Fruit fly (Drosophila melanogaster) whole organism: ENCODE results near the gene CG42613.

ENCODE experiments used
- CG8478 ChIP-seq: fragments of >200 bp; optimal IDR thresholded peaks from 2 replicates; lab custom pipeline; 2018; ENCODE audit warnings: inconsistent platforms
- Dll ChIP-seq: fragments of >200 bp; optimal IDR thresholded peaks from 2 replicates; lab custom pipeline; 2017
- EcR ChIP-seq, 2 experiments: fragments of >200 bp; optimal IDR thresholded peaks; 2 replicates each; lab custom pipeline; 2017; ENCODE audit warnings: missing biosample characterization in 2 of 2, missing genetic modification characterization in 2 of 2, missing genetic modification reagents in 2 of 2
- pan ChIP-seq: fragments of >200 bp; optimal IDR thresholded peaks from 2 replicates; lab custom pipeline; 2017
- psq ChIP-seq: fragments of >200 bp; optimal IDR thresholded peaks from 2 replicates; lab custom pipeline; 2017
- usp ChIP-seq: fragments of >200 bp; optimal IDR thresholded peaks from 2 replicates; lab custom pipeline; 2017; ENCODE audit warnings: missing biosample characterization, missing genetic modification characterization, mixed read lengths

Gene CG42613

dm6 chr3R:19001701-19002100 lies 72.7 kb downstream of the CG42613 start:
- TF ChIP-seq CG8478 (lab: Kevin White, UChicago) (no peak), EcR (GFP tag; optimal IDR thresholded peaks at IDR 0.05; lab: Kevin White, UChicago) (no peak), Dll (no peak), psq (no peak), pan (lab: Kevin White, UChicago) (no peak), usp (no peak)

dm6 chr3R:19010923-19011322 lies 81.9 kb downstream of the CG42613 start:
- no peak for TF ChIP-seq CG8478 (lab: Kevin White, UChicago)

- TF ChIP-seq CG8478 (lab: Kevin White, UChicago), result no peak
- no peak for TF ChIP-seq EcR (GFP tag; optimal IDR thresholded peaks at IDR 0.05; lab: Kevin White, UChicago)
- no peak for TF ChIP-seq Dll
- TF ChIP-seq usp, result no peak
- TF ChIP-seq psq, result no peak
- no peak for TF ChIP-seq pan (lab: Kevin White, UChicago)
These were observed 82.9 kb downstream of the CG42613 start for dm6 chr3R:19011885-19012284.

- TF ChIP-seq usp, result no peak
These were observed 85.0 kb downstream of the CG42613 start for dm6 chr3R:19014027-19014426.

- TF ChIP-seq EcR (GFP tag; optimal IDR thresholded peaks at IDR 0.05; lab: Kevin White, UChicago), result no peak
- TF ChIP-seq pan (lab: Kevin White, UChicago), result no peak
- no peak for TF ChIP-seq Dll
- no peak for TF ChIP-seq usp
- TF ChIP-seq psq, result no peak
- TF ChIP-seq CG8478 (lab: Kevin White, UChicago), result no peak
These were observed 85.9 kb downstream of the CG42613 start for dm6 chr3R:19014742-19015422.

- no peak for TF ChIP-seq EcR (GFP tag; optimal IDR thresholded peaks at IDR 0.05; lab: Kevin White, UChicago)
- TF ChIP-seq pan (lab: Kevin White, UChicago), result no peak
- no peak for TF ChIP-seq psq
- TF ChIP-seq CG8478 (lab: Kevin White, UChicago), result no peak
These were observed 86.4 kb downstream of the CG42613 start for dm6 chr3R:19015423-19015810.

- TF ChIP-seq CG8478 (lab: Kevin White, UChicago) (no peak), usp (no peak), EcR (GFP tag; optimal IDR thresholded peaks at IDR 0.05; lab: Kevin White, UChicago) (no peak), psq (no peak), Dll (no peak), pan (lab: Kevin White, UChicago) (no peak)
These were observed 88.5 kb downstream of the CG42613 start for dm6 chr3R:19017318-19018043.

dm6 chr3R:19023862-19024261 lies 94.9 kb downstream of the CG42613 start, which contains the start of the genes CG6005 and CG14286:
Gene CG6005 (minus strand): TSS chr3R:19024030.
Gene CG14286 (plus strand): TSS chr3R:19024092.
- TF ChIP-seq pan (lab: Kevin White, UChicago), result no peak
- no peak for TF ChIP-seq CG8478 (lab: Kevin White, UChicago)
- no peak for TF ChIP-seq psq
- TF ChIP-seq EcR (GFP tag; optimal IDR thresholded peaks at IDR 0.05; lab: Kevin White, UChicago), result no peak
- no peak for TF ChIP-seq Dll
- no peak for TF ChIP-seq usp

- TF ChIP-seq pan (lab: Kevin White, UChicago), result no peak
- TF ChIP-seq usp, result no peak
- no peak for TF ChIP-seq EcR (GFP tag; optimal IDR thresholded peaks at IDR 0.05; lab: Kevin White, UChicago)
- no peak for TF ChIP-seq Dll
- no peak for TF ChIP-seq CG8478 (lab: Kevin White, UChicago)
- no peak for TF ChIP-seq psq
These were observed 95.8 kb downstream of the CG42613 start, which contains the start of gene CG14285 for dm6 chr3R:19024761-19025160. Gene CG14285 (plus strand): TSS chr3R:19025099.

- no peak for TF ChIP-seq Dll
- TF ChIP-seq usp, result no peak
- no peak for TF ChIP-seq EcR (GFP tag; optimal IDR thresholded peaks at IDR 0.05; lab: Kevin White, UChicago)
- TF ChIP-seq psq, result no peak
- no peak for TF ChIP-seq pan (lab: Kevin White, UChicago)
- no peak for TF ChIP-seq CG8478 (lab: Kevin White, UChicago)
These were observed 98.2 kb downstream of the CG42613 start, which contains the start of gene NP15.6 for dm6 chr3R:19027165-19027564. Gene NP15.6 (plus strand): TSS chr3R:19027368.
